Worm (Caenorhabditis elegans) whole organism, L2 larva: ENCODE measurements around the gene clec-60.

Experiments
- alr-1 ChIP-seq: fragments of 150-350 bp; optimal IDR thresholded peaks from 2 replicates; lab custom pipeline; 2014; ENCODE audit warnings: missing biosample characterization, missing genetic modification characterization
- aly-2 ChIP-seq: fragments of 150-350 bp; optimal IDR thresholded peaks from 2 replicates; lab custom pipeline; 2014; ENCODE audit warnings: missing biosample characterization, missing genetic modification characterization
- ama-1 ChIP-seq: fragments of 150-350 bp; optimal IDR thresholded peaks from 2 replicates; lab custom pipeline; 2018; ENCODE audit warnings: inconsistent platforms
- ceh-82 ChIP-seq: fragments of 150-350 bp; optimal IDR thresholded peaks from 2 replicates; lab custom pipeline; 2014; ENCODE audit warnings: missing biosample characterization, missing genetic modification characterization
- elt-1 ChIP-seq: fragments of 150-350 bp; optimal IDR thresholded peaks from 2 replicates; lab custom pipeline; 2014; ENCODE audit warnings: missing biosample characterization, missing genetic modification characterization
- elt-3 ChIP-seq: sonication (generic microtip); optimal IDR thresholded peaks from 2 replicates; lab custom pipeline; 2017; ENCODE audit warnings: missing biosample characterization, missing genetic modification characterization
- fos-1 ChIP-seq: fragments of 150-350 bp; optimal IDR thresholded peaks from 2 replicates; lab custom pipeline; 2014; ENCODE audit warnings: missing biosample characterization, missing genetic modification characterization
- lin-13 ChIP-seq: fragments of 150-350 bp; optimal IDR thresholded peaks from 2 replicates; lab custom pipeline; 2014; ENCODE audit warnings: missing biosample characterization, missing genetic modification reagents, missing genetic modification characterization
- lsy-2 ChIP-seq, 2 experiments: fragments of 150-350 bp in 1 of 2; sonication (generic microtip) in 1 of 2; optimal IDR thresholded peaks; 2 replicates each; lab custom pipeline; 2014 to 2017; ENCODE audit warnings: missing biosample characterization in 2 of 2, missing genetic modification characterization in 2 of 2
- nhr-12 ChIP-seq: fragments of 150-350 bp; optimal IDR thresholded peaks from 2 replicates; lab custom pipeline; 2014; ENCODE audit warnings: missing biosample characterization, missing genetic modification characterization
- nhr-237 ChIP-seq: fragments of 150-350 bp; optimal IDR thresholded peaks from 2 replicates; lab custom pipeline; 2014; ENCODE audit warnings: missing biosample characterization, missing genetic modification characterization
- unc-62 ChIP-seq: fragments of 150-350 bp; optimal IDR thresholded peaks from 2 replicates; lab custom pipeline; 2014; ENCODE audit warnings: missing biosample characterization, missing genetic modification reagents, missing genetic modification characterization
- ztf-11 ChIP-seq: sonication (generic microtip); optimal IDR thresholded peaks from 2 replicates; lab custom pipeline; 2017; ENCODE audit warnings: missing biosample characterization, missing genetic modification characterization
- ztf-4 ChIP-seq: fragments of 150-350 bp; optimal IDR thresholded peaks from 2 replicates; lab custom pipeline; 2014; ENCODE audit warnings: missing biosample characterization, missing genetic modification characterization

DNA sequence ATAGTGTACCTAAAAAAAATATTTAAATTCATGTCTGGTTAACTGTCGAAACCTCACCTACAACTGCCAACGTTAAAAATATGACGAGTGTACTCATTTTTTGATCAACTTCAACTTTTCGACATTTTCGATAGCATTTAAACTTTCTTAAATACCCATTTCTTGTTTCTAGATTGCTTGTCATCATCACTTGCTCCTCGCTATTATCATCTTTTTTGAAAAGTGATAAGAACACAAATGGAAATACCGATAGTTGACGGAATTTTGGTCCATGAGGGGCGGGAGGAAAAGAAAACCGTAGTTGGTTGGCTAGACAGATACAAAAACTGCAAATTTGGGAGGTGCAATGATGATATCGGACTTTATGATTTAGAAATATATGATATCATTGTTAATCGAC is 11.5 kb downstream of the clec-60 start, which contains the start of gene clec-143:
- no peak for TF ChIP-seq ceh-82 (tag; lab: Kevin White, UChicago)
- TF ChIP-seq unc-62 = no peak
- no peak for TF ChIP-seq nhr-12 (tag; lab: Kevin White, UChicago)
- no peak for TF ChIP-seq ama-1
- no peak for TF ChIP-seq lsy-2 (tag; optimal IDR thresholded peaks at IDR 0.05; lab: Kevin White, UChicago)
- TF ChIP-seq nhr-237 (tag; lab: Kevin White, UChicago) = no peak
- TF ChIP-seq alr-1 (tag; lab: Kevin White, UChicago) = no peak
- TF ChIP-seq fos-1 (tag; lab: Kevin White, UChicago) = peak; percentile 62
- no peak for TF ChIP-seq ztf-11 (tag; lab: Kevin White, UChicago)
- no peak for TF ChIP-seq elt-1 (tag; lab: Kevin White, UChicago)
- no peak for TF ChIP-seq aly-2 (tag; lab: Kevin White, UChicago)
- TF ChIP-seq lin-13 (GFP tag; lab: Kevin White, UChicago) = no peak
- TF ChIP-seq elt-3 (tag; lab: Kevin White, UChicago) = no peak
- TF ChIP-seq ztf-4 (tag; lab: Kevin White, UChicago) = no peak
